Fruit fly (Drosophila melanogaster) whole organism, embryonic: ENCODE results near the gene CG7860.

Source experiments
- Atf6 ChIP-seq: fragments of 200-800 bp; sonication (Bioruptor generic); IDR thresholded peaks from 2 replicates; pipeline ENCODE4 v1.3.6; 2022; ENCODE audit warnings: missing biosample characterization, missing genetic modification characterization
- CG11085 ChIP-seq: fragments of 200-800 bp; sonication (Bioruptor generic); IDR thresholded peaks from 2 replicates; pipeline ENCODE4 v1.3.6; 2022; ENCODE audit warnings: missing biosample characterization, missing genetic modification characterization
- CG11695 ChIP-seq: fragments of 200-800 bp; sonication (Bioruptor generic); IDR thresholded peaks from 3 replicates; pipeline ENCODE4 v1.3.6; 2022; ENCODE audit warnings: missing biosample characterization, missing genetic modification characterization
- CG12391 ChIP-seq: fragments of 200-800 bp; sonication (Bioruptor generic); optimal IDR thresholded peaks from 3 replicates; lab custom pipeline; 2018; ENCODE audit warnings: missing biosample characterization, mild to moderate bottlenecking, missing genetic modification characterization, moderate library complexity
- CG12744 ChIP-seq: fragments of 200-800 bp; sonication (Bioruptor generic); optimal IDR thresholded peaks from 2 replicates; lab custom pipeline; 2016; ENCODE audit warnings: missing biosample characterization, missing genetic modification characterization
- CG13775 ChIP-seq: fragments of 200-800 bp; sonication (Bioruptor generic); optimal IDR thresholded peaks from 3 replicates; lab custom pipeline; 2017; ENCODE audit warnings: missing biosample characterization, mild to moderate bottlenecking, missing genetic modification characterization
- CG15479 ChIP-seq: fragments of 200-800 bp; sonication (Bioruptor generic); optimal IDR thresholded peaks from 3 replicates; lab custom pipeline; 2019; ENCODE audit warnings: missing biosample characterization, mild to moderate bottlenecking, missing genetic modification characterization, moderate library complexity
- CG1602 ChIP-seq: fragments of 200-800 bp; sonication (Bioruptor generic); optimal IDR thresholded peaks from 3 replicates; lab custom pipeline; 2016; ENCODE audit warnings: missing biosample characterization, missing genetic modification characterization
- CG17359 ChIP-seq: fragments of 200-800 bp; sonication (Bioruptor generic); optimal IDR thresholded peaks from 3 replicates; lab custom pipeline; 2018; ENCODE audit warnings: missing biosample characterization, mild to moderate bottlenecking, missing genetic modification characterization, moderate library complexity
- CG1832 ChIP-seq: fragments of 200-800 bp; sonication (Bioruptor generic); optimal IDR thresholded peaks from 2 replicates; lab custom pipeline; 2017; ENCODE audit warnings: missing biosample characterization, mild to moderate bottlenecking, missing genetic modification characterization, inconsistent platforms
- CG34376 ChIP-seq: fragments of 200-800 bp; sonication (Bioruptor generic); optimal IDR thresholded peaks from 2 replicates; lab custom pipeline; 2018; ENCODE audit warnings: missing biosample characterization, mild to moderate bottlenecking, missing genetic modification characterization
- CG4404 ChIP-seq: fragments of 200-800 bp; sonication (Bioruptor generic); IDR thresholded peaks from 2 replicates; pipeline ENCODE4 v1.3.6; 2022; ENCODE audit warnings: missing biosample characterization, missing genetic modification characterization
- CG4424 ChIP-seq: fragments of 200-800 bp; sonication (Bioruptor generic); optimal IDR thresholded peaks from 3 replicates; lab custom pipeline; 2016; ENCODE audit warnings: missing biosample characterization, missing genetic modification characterization
- CG4854 ChIP-seq: fragments of 200-800 bp; sonication (Bioruptor generic); optimal IDR thresholded peaks from 2 replicates; lab custom pipeline; 2016; ENCODE audit warnings: missing biosample characterization, missing genetic modification characterization, inconsistent platforms
- CG6765 ChIP-seq: fragments of 200-800 bp; sonication (Bioruptor generic); optimal IDR thresholded peaks from 3 replicates; lab custom pipeline; 2017; ENCODE audit warnings: missing biosample characterization, mild to moderate bottlenecking, missing genetic modification characterization
- CG6813 ChIP-seq: fragments of 200-800 bp; sonication (Bioruptor generic); optimal IDR thresholded peaks from 2 replicates; lab custom pipeline; 2017; ENCODE audit warnings: missing biosample characterization, missing genetic modification characterization, mild to moderate bottlenecking, moderate library complexity, missing genetic modification reagents
- CG8478 ChIP-seq: fragments of >200 bp; optimal IDR thresholded peaks from 2 replicates; lab custom pipeline; 2018
- CG8765 ChIP-seq: fragments of 200-800 bp; sonication (Bioruptor generic); IDR thresholded peaks from 2 replicates; pipeline ENCODE4 v1.3.6; 2022; ENCODE audit warnings: missing biosample characterization, missing genetic modification characterization
- CG8924 ChIP-seq: fragments of 200-800 bp; optimal IDR thresholded peaks from 3 replicates; lab custom pipeline; 2019; ENCODE audit warnings: missing biosample characterization, mild to moderate bottlenecking, missing genetic modification characterization, moderate library complexity
- Dbx ChIP-seq: fragments of 200-800 bp; sonication (Bioruptor generic); IDR thresholded peaks from 3 replicates; pipeline ENCODE4 v1.3.6; 2022; ENCODE audit warnings: missing biosample characterization, missing genetic modification characterization
- Dip2 ChIP-seq: fragments of 200-800 bp; sonication (Bioruptor generic); IDR thresholded peaks from 2 replicates; pipeline ENCODE4 v1.3.6; 2022; ENCODE audit warnings: missing biosample characterization, missing genetic modification characterization
- Dll ChIP-seq: fragments of 200-800 bp; sonication (Bioruptor generic); IDR thresholded peaks from 4 replicates; pipeline ENCODE4 v1.3.6; 2022; ENCODE audit warnings: missing biosample characterization, missing genetic modification characterization; ENCODE audit not compliant: partially characterized antibody
- Dref ChIP-seq: fragments of 200-800 bp; sonication (Bioruptor generic); IDR thresholded peaks from 2 replicates; pipeline ENCODE4 v1.3.6; 2022; ENCODE audit warnings: missing biosample characterization, missing genetic modification characterization
- Elba2 ChIP-seq: fragments of 200-800 bp; sonication (Bioruptor generic); optimal IDR thresholded peaks from 3 replicates; lab custom pipeline; 2016; ENCODE audit warnings: missing biosample characterization, missing genetic modification characterization
- HmgZ ChIP-seq: fragments of 200-800 bp; sonication (Bioruptor generic); optimal IDR thresholded peaks from 2 replicates; lab custom pipeline; 2018; ENCODE audit warnings: missing biosample characterization, mild to moderate bottlenecking, missing genetic modification characterization
- Hr39 ChIP-seq: fragments of >200 bp; optimal IDR thresholded peaks from 2 replicates; lab custom pipeline; 2017
- Hr78 ChIP-seq, 2 experiments: fragments of 200-800 bp in 1 of 2; fragments of >200 bp in 1 of 2; sonication (Bioruptor generic) in 1 of 2; optimal IDR thresholded peaks; 2 replicates each; lab custom pipeline; 2017 to 2019; ENCODE audit warnings: missing biosample characterization in 2 of 2, missing genetic modification characterization in 2 of 2, mild to moderate bottlenecking in 1 of 2, moderate library complexity in 1 of 2
- Lhr ChIP-seq: fragments of 200-800 bp; sonication (Bioruptor generic); optimal IDR thresholded peaks from 3 replicates; lab custom pipeline; 2017; ENCODE audit warnings: mild to moderate bottlenecking, missing biosample characterization, missing genetic modification reagents, missing genetic modification characterization
- Lpt ChIP-seq: fragments of >200 bp; optimal IDR thresholded peaks from 2 replicates; lab custom pipeline; 2018; ENCODE audit warnings: missing biosample characterization, missing genetic modification characterization
- MTF-1 ChIP-seq: fragments of 200-800 bp; sonication (Bioruptor generic); optimal IDR thresholded peaks from 2 replicates; lab custom pipeline; 2018; ENCODE audit warnings: missing biosample characterization, mild to moderate bottlenecking, missing genetic modification characterization, borderline replicate concordance
- Taf1 ChIP-seq: fragments of 200-800 bp; sonication (Bioruptor generic); IDR thresholded peaks from 2 replicates; pipeline ENCODE4 v1.3.6; 2022; ENCODE audit warnings: missing biosample characterization, missing genetic modification characterization
- Xbp1 ChIP-seq: fragments of 200-800 bp; sonication (Bioruptor generic); optimal IDR thresholded peaks from 3 replicates; lab custom pipeline; 2016; ENCODE audit warnings: missing biosample characterization, mild to moderate bottlenecking, missing genetic modification characterization
- Xrp1 ChIP-seq: fragments of 200-800 bp; sonication (Bioruptor generic); IDR thresholded peaks from 2 replicates; pipeline ENCODE4 v1.3.6; 2022; ENCODE audit warnings: missing biosample characterization, missing genetic modification characterization
- aop ChIP-seq: fragments of 200-800 bp; sonication (Bioruptor generic); IDR thresholded peaks from 2 replicates; pipeline ENCODE4 v1.3.6; 2022; ENCODE audit warnings: missing biosample characterization, missing genetic modification characterization
- dm ChIP-seq: fragments of 200-800 bp; sonication (Bioruptor generic); optimal IDR thresholded peaks from 3 replicates; lab custom pipeline; 2016; ENCODE audit warnings: missing biosample characterization, missing genetic modification characterization
- dpn ChIP-seq, 2 experiments: fragments of 200-800 bp; sonication (Bioruptor generic); optimal IDR thresholded peaks; 3 replicates each; lab custom pipeline; 2016; ENCODE audit warnings: missing biosample characterization in 2 of 2, missing genetic modification characterization in 2 of 2
- nau ChIP-seq: fragments of 200-800 bp; sonication (Bioruptor generic); optimal IDR thresholded peaks from 3 replicates; lab custom pipeline; 2017; ENCODE audit warnings: missing biosample characterization, mild to moderate bottlenecking, missing genetic modification characterization, missing genetic modification reagents
- pb ChIP-seq: fragments of 200-800 bp; sonication (Bioruptor generic); optimal IDR thresholded peaks from 3 replicates; lab custom pipeline; 2016; ENCODE audit warnings: missing biosample characterization, missing genetic modification characterization
- pum ChIP-seq: fragments of 200-800 bp; sonication (Bioruptor generic); optimal IDR thresholded peaks from 2 replicates; lab custom pipeline; 2016; ENCODE audit warnings: missing biosample characterization, missing genetic modification characterization
- ranshi ChIP-seq: fragments of 200-800 bp; sonication (Bioruptor generic); IDR thresholded peaks from 2 replicates; pipeline ENCODE4 v1.3.6; 2022; ENCODE audit warnings: missing biosample characterization, missing genetic modification characterization
- row ChIP-seq: fragments of 200-800 bp; sonication (Bioruptor generic); IDR thresholded peaks from 3 replicates; pipeline ENCODE4 v1.3.6; 2022; ENCODE audit warnings: missing biosample characterization, missing genetic modification characterization
- salm ChIP-seq: fragments of 200-800 bp; sonication (Bioruptor generic); optimal IDR thresholded peaks from 2 replicates; lab custom pipeline; 2018; ENCODE audit warnings: missing biosample characterization, mild to moderate bottlenecking, missing genetic modification characterization
- scrt ChIP-seq: fragments of 200-800 bp; sonication (Bioruptor generic); optimal IDR thresholded peaks from 2 replicates; lab custom pipeline; 2018; ENCODE audit warnings: missing biosample characterization, mild to moderate bottlenecking, missing genetic modification characterization, moderate library complexity
- slp2 ChIP-seq: fragments of 200-800 bp; sonication (Bioruptor generic); optimal IDR thresholded peaks from 2 replicates; lab custom pipeline; 2016; ENCODE audit warnings: missing biosample characterization, missing genetic modification characterization
- stwl ChIP-seq: fragments of 200-800 bp; sonication (Bioruptor generic); optimal IDR thresholded peaks from 3 replicates; lab custom pipeline; 2018; ENCODE audit warnings: missing biosample characterization, mild to moderate bottlenecking, missing genetic modification characterization, moderate library complexity
- tap ChIP-seq: fragments of 200-800 bp; optimal IDR thresholded peaks from 3 replicates; lab custom pipeline; 2019; ENCODE audit warnings: missing biosample characterization, mild to moderate bottlenecking, missing genetic modification characterization, moderate library complexity
- tio ChIP-seq: fragments of 200-800 bp; sonication (Bioruptor generic); optimal IDR thresholded peaks from 2 replicates; lab custom pipeline; 2017; ENCODE audit warnings: missing biosample characterization, missing genetic modification characterization, inconsistent platforms
- tna ChIP-seq: fragments of 200-800 bp; sonication (Bioruptor generic); IDR thresholded peaks from 2 replicates; pipeline ENCODE4 v1.3.6; 2022; ENCODE audit warnings: missing biosample characterization, missing genetic modification characterization; ENCODE audit not compliant: partially characterized antibody
- toy ChIP-seq: fragments of 200-800 bp; sonication (Bioruptor generic); IDR thresholded peaks from 2 replicates; pipeline ENCODE4 v1.3.6; 2022; ENCODE audit warnings: missing biosample characterization, missing genetic modification characterization
- yki ChIP-seq: fragments of >200 bp; optimal IDR thresholded peaks from 3 replicates; lab custom pipeline; 2018
- zfh2 ChIP-seq: fragments of 200-800 bp; sonication (Bioruptor generic); optimal IDR thresholded peaks from 2 replicates; lab custom pipeline; 2016; ENCODE audit warnings: missing biosample characterization, missing genetic modification characterization

Gene CG7860

dm6 chrX:15593477-15594229, 24.9 kb downstream of the CG7860 start, which contains the start of gene Chsy (continued):
- TF ChIP-seq MTF-1 (GFP tag; lab: Kevin White, UChicago) (no peak), Lhr (GFP tag; lab: Kevin White, UChicago) (no peak), CG8924 (peak; percentile 14), CG12391 (peak; percentile 31), CG34376 (GFP tag; lab: Kevin White, UChicago) (peak; percentile 21), CG1832 (GFP tag; lab: Kevin White, UChicago) (peak; percentile 39), Xbp1 (GFP tag; lab: Kevin White, UChicago) (no peak), Dll (GFP tag; lab: Robert Waterston, UW) (no peak), CG4404 (GFP tag; lab: Robert Waterston, UW) (no peak), nau (GFP tag; lab: Kevin White, UChicago) (no peak), dm (GFP tag; lab: Kevin White, UChicago) (no peak), tna (GFP tag; lab: Robert Waterston, UW) (no peak), HmgZ (tag; lab: Kevin White, UChicago) (no peak), zfh2 (no peak), tio (no peak), CG13775 (GFP tag; lab: Kevin White, UChicago) (peak; percentile 6), Taf1 (GFP tag; lab: Robert Waterston, UW) (no peak), yki (peak; percentile 66), CG6813 (no peak), row (GFP tag; lab: Robert Waterston, UW) (peak; percentile 80), CG4424 (GFP tag; lab: Kevin White, UChicago) (no peak), pum (GFP tag; lab: Kevin White, UChicago) (no peak), Hr78 (GFP tag; optimal IDR thresholded peaks at IDR 0.05; lab: Kevin White, UChicago) (no peak), Dref (GFP tag; lab: Robert Waterston, UW) (no peak), toy (GFP tag; lab: Robert Waterston, UW) (no peak), dpn (GFP tag; optimal IDR thresholded peaks at IDR 0.05; lab: Kevin White, UChicago) (no peak), Hr39 (lab: Kevin White, UChicago) (no peak), CG12744 (GFP tag; lab: Kevin White, UChicago) (no peak), CG11695 (GFP tag; lab: Robert Waterston, UW) (0 out of 3 replicates have a peak, but pooled peaks have one; percentile 29), stwl (tag; lab: Kevin White, UChicago) (no peak), CG1602 (GFP tag; lab: Kevin White, UChicago) (no peak), CG15479 (GFP tag; lab: Kevin White, UChicago) (no peak), aop (GFP tag; lab: Robert Waterston, UW) (no peak), scrt (GFP tag; lab: Kevin White, UChicago) (no peak), salm (tag; lab: Kevin White, UChicago) (no peak), CG4854 (GFP tag; lab: Kevin White, UChicago) (no peak), Elba2 (peak; percentile 1), CG17359 (tag; lab: Kevin White, UChicago) (no peak), Xrp1 (GFP tag; lab: Robert Waterston, UW) (peak; percentile 56; the same call in 1 of the 2 replicates), Dip2 (GFP tag; lab: Robert Waterston, UW) (no peak), Atf6 (no peak), ranshi (GFP tag; lab: Robert Waterston, UW) (peak; percentile 22; the same call in 1 of the 2 replicates), slp2 (no peak), tap (tag; lab: Kevin White, UChicago) (no peak), pb (no peak), CG11085 (GFP tag; lab: Robert Waterston, UW) (no peak), CG8478 (no peak), CG8765 (GFP tag; lab: Robert Waterston, UW) (no peak), Lpt (GFP tag; lab: Kevin White, UChicago) (no peak), CG6765 (no peak), Dbx (GFP tag; lab: Robert Waterston, UW) (0 out of 3 replicates have a peak, but pooled peaks have one; percentile 11)
